Worm (Caenorhabditis elegans) whole organism, young adult: Measurements from ENCODE around the gene cutl-11.

Experiments
- B0261.1 ChIP-seq: sonication (generic microtip); optimal IDR thresholded peaks from 2 replicates; lab custom pipeline; 2016; ENCODE audit warnings: mild to moderate bottlenecking, missing genetic modification characterization, moderate library complexity, missing compliant biosample characterization
- F23B12.7 ChIP-seq: sonication (generic microtip); optimal IDR thresholded peaks from 2 replicates; lab custom pipeline; 2017; ENCODE audit warnings: missing genetic modification characterization, mild to moderate bottlenecking, missing compliant biosample characterization, antibody characterized with exemption, moderate library complexity; ENCODE audit not compliant: insufficient read depth
- T26A5.8 ChIP-seq: sonication (generic microtip); optimal IDR thresholded peaks from 2 replicates; lab custom pipeline; 2016; ENCODE audit warnings: missing genetic modification characterization, missing compliant biosample characterization
- ama-1 ChIP-seq, 3 experiments: fragments of 150-350 bp in 1 of 3; sonication (generic microtip) in 2 of 3; optimal IDR thresholded peaks; 2 replicates each; lab custom pipeline; 2014 to 2018; ENCODE audit warnings: missing biosample characterization in 2 of 3, missing genetic modification characterization in 2 of 3, missing genetic modification reagents in 2 of 3
- aptf-2 ChIP-seq: fragments of 200-800 bp; sonication (Bioruptor generic); conservative IDR thresholded peaks from 2 replicates; pipeline ENCODE4 v1.3.6; 2022; ENCODE audit warnings: missing genetic modification reagents, missing genetic modification characterization, missing compliant biosample characterization
- ccch-3 ChIP-seq: fragments of 200-800 bp; sonication (Bioruptor generic); optimal IDR thresholded peaks from 2 replicates; lab custom pipeline; 2018; ENCODE audit warnings: mild to moderate bottlenecking, missing genetic modification characterization, missing compliant biosample characterization
- efl-1 ChIP-seq: fragments of 150-350 bp; optimal IDR thresholded peaks from 2 replicates; lab custom pipeline; 2014; ENCODE audit warnings: missing biosample characterization, missing genetic modification reagents, missing genetic modification characterization
- fkh-3 ChIP-seq: sonication (generic microtip); optimal IDR thresholded peaks from 2 replicates; lab custom pipeline; 2016; ENCODE audit warnings: mild to moderate bottlenecking, missing genetic modification characterization, missing compliant biosample characterization
- hrde-1 ChIP-seq: sonication (generic microtip); optimal IDR thresholded peaks from 2 replicates; lab custom pipeline; 2016; ENCODE audit warnings: missing genetic modification characterization, mild to moderate bottlenecking, missing compliant biosample characterization, moderate library complexity, missing genotype, missing genetic modification reagents, borderline replicate concordance
- hsf-1 ChIP-seq: fragments of 200-800 bp; sonication (Bioruptor generic); IDR thresholded peaks from 2 replicates; pipeline ENCODE4 v1.3.6; 2022; ENCODE audit warnings: missing genetic modification reagents, missing genetic modification characterization, missing compliant biosample characterization
- lin-40 ChIP-seq: sonication (generic microtip); optimal IDR thresholded peaks from 2 replicates; lab custom pipeline; 2016; ENCODE audit warnings: missing genetic modification characterization, mild to moderate bottlenecking, missing compliant biosample characterization, missing genotype, missing genetic modification reagents
- somi-1 ChIP-seq: fragments of 200-800 bp; sonication (Bioruptor generic); optimal IDR thresholded peaks from 2 replicates; lab custom pipeline; 2018; ENCODE audit warnings: mild to moderate bottlenecking, missing genetic modification characterization, missing compliant biosample characterization

DNA sequence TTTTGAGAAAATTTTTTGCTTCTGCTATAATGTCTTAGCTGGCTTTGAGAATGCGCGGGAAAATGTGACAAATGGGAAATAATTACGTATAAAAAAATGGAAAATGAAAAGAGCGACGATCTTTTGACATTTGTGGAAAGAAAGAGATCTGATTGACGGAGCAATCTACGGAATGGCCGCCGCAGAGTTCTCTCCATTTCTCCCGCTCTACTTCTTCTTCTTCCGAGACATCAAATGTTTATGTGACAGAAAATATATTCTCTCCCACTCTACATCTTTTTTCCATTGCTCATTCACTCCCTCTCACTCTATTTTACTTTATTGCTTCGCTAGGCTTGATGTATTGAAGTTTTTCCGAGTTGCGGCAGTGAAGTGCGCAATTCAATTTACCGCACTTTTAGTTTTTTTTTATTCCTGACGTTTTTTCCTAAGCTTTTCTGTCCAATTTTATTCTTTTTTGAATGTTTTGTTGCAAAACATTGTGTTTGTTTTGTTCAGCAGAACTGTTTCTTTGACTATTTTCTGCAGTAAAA is 10.1 kb downstream of the cutl-11 start:
- TF ChIP-seq ccch-3 (GFP tag; lab: Kevin White, UChicago), result no peak
- no peak for TF ChIP-seq T26A5.8 (tag; lab: Kevin White, UChicago)
- no peak for TF ChIP-seq F23B12.7 (tag; lab: Kevin White, UChicago)
- TF ChIP-seq somi-1 (GFP tag; lab: Kevin White, UChicago), result no peak
- no peak for TF ChIP-seq fkh-3 (tag; lab: Kevin White, UChicago)
- no peak for TF ChIP-seq lin-40 (tag; lab: Kevin White, UChicago)
- TF ChIP-seq B0261.1, result no peak
- TF ChIP-seq ama-1 (optimal IDR thresholded peaks at IDR 0.05; lab: Kevin White, UChicago), result no peak
- no peak for TF ChIP-seq ama-1 (GFP tag; optimal IDR thresholded peaks at IDR 0.05; lab: Kevin White, UChicago)
- TF ChIP-seq hsf-1, result no peak
- TF ChIP-seq aptf-2 (GFP tag; lab: Robert Waterston, UW), result no peak
- TF ChIP-seq efl-1, result no peak
- TF ChIP-seq hrde-1, result no peak
